Fruit fly (Drosophila melanogaster): ENCODE measurements around the gene CG17122.

dm6 chr3L:20265514-20265913 is 9.6 kb downstream of the CG17122 start, which contains the start of gene CG32228:
- TF ChIP-seq Spps (tag; optimal IDR thresholded peaks at IDR 0.05) = no peak
- no peak for TF ChIP-seq Blimp-1 (GFP tag; optimal IDR thresholded peaks at IDR 0.05)
- no peak for TF ChIP-seq sc (optimal IDR thresholded peaks at IDR 0.05)
- no peak for TF ChIP-seq sc (GFP tag; optimal IDR thresholded peaks at IDR 0.05)
- TF ChIP-seq Tbp (GFP tag; optimal IDR thresholded peaks at IDR 0.05) = no peak
- no peak for TF ChIP-seq CG33213 (GFP tag; optimal IDR thresholded peaks at IDR 0.05)
- no peak for TF ChIP-seq ac (GFP tag; optimal IDR thresholded peaks at IDR 0.05)
- no peak for TF ChIP-seq CG10565 (GFP tag; optimal IDR thresholded peaks at IDR 0.05)
- no peak for TF ChIP-seq Fer2 (tag; optimal IDR thresholded peaks at IDR 0.05)
- TF ChIP-seq CG10543 (GFP tag; optimal IDR thresholded peaks at IDR 0.05) = no peak
- TF ChIP-seq CG15011 (GFP tag; optimal IDR thresholded peaks at IDR 0.05) = no peak
- TF ChIP-seq odd (GFP tag; optimal IDR thresholded peaks at IDR 0.05) = no peak

Data from whole organism, embryonic.